Worm (Caenorhabditis elegans): ENCODE results near the gene nhr-274.
A peak's percentile ranks its signal among the peaks of the same experiment; 100 is the strongest.

The nhr-274 gene

DNA sequence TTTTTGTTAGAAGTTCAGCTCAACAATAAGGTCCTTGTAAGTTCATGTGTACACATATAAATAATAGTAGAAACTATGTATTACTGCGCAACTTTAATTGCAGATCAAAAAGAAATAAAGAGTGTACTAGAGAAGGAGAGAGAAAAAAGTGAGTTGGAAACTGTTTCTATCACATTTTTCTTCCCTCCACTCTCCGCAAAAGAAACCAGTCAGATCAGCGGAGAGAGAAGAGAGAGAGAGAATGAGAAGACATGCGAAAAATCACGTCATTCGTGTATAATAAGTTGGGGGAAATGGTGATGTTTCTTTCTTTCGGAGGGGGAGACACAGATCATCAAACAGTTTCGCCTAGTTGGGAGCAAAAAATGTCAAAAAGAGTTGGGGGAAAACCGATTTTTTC lies 10.2 kb upstream of the nhr-274 start (continued):
- TF ChIP-seq egl-27 (tag; optimal IDR thresholded peaks at IDR 0.05) (no peak), mdl-1 (tag; optimal IDR thresholded peaks at IDR 0.05) (no peak), C34F6.9 (tag; optimal IDR thresholded peaks at IDR 0.05) (peak; percentile 22), ama-1 (optimal IDR thresholded peaks at IDR 0.05) (no peak), dmd-4 (tag; optimal IDR thresholded peaks at IDR 0.05) (no peak), fos-1 (tag; optimal IDR thresholded peaks at IDR 0.05) (peak; percentile 53)

DNA sequence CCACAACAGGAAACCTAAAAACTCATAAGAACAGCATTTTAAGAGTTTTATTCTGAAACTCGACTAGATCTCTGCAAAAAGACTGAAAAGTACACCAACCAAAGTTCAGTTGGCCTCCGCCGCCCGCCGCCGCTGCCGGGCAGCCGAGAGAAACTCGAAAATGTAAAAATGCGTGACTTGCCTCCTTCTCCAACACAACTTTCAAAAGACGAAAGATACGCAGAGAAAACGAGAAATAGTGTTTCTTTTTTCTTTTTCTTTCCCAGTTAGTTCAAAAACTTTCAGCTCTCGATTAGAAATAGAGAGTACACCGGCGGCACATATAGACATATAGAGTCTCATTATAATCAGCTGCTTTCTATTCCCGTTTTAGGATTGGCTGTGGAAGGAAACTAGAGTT lies 4.7 kb upstream of the nhr-274 start:
- TF ChIP-seq zag-1 (tag; optimal IDR thresholded peaks at IDR 0.05) (no peak), unc-55 (GFP tag; optimal IDR thresholded peaks at IDR 0.05) (peak; percentile 78), ztf-11 (tag; optimal IDR thresholded peaks at IDR 0.05) (no peak), elt-3 (tag; optimal IDR thresholded peaks at IDR 0.05) (no peak), nhr-6 (tag; optimal IDR thresholded peaks at IDR 0.05) (no peak), unc-62 (GFP tag; optimal IDR thresholded peaks at IDR 0.05) (no peak), crh-2 (tag; optimal IDR thresholded peaks at IDR 0.05) (peak; percentile 75), lin-11 (tag; optimal IDR thresholded peaks at IDR 0.05) (no peak), nhr-237 (tag; optimal IDR thresholded peaks at IDR 0.05) (no peak), F13H6.1 (tag; optimal IDR thresholded peaks at IDR 0.05) (no peak), ama-1 (optimal IDR thresholded peaks at IDR 0.05) (no peak), lsy-2 (tag; optimal IDR thresholded peaks at IDR 0.05) (peak in 1 of 2 experiments; percentile 28), sma-3 (GFP tag; optimal IDR thresholded peaks at IDR 0.05) (no peak), nhr-10 (tag; optimal IDR thresholded peaks at IDR 0.05) (no peak), nhr-25 (tag; optimal IDR thresholded peaks at IDR 0.05) (no peak), ZK546.5 (tag; optimal IDR thresholded peaks at IDR 0.05) (no peak), alr-1 (tag; optimal IDR thresholded peaks at IDR 0.05) (no peak), nhr-23 (tag; optimal IDR thresholded peaks at IDR 0.05) (no peak), C34F6.9 (tag; optimal IDR thresholded peaks at IDR 0.05) (peak; percentile 62), sma-9 (GFP tag; optimal IDR thresholded peaks at IDR 0.05) (peak; percentile 37), sma-9 (tag; optimal IDR thresholded peaks at IDR 0.05) (no peak), unc-39 (tag; optimal IDR thresholded peaks at IDR 0.05) (no peak), fos-1 (tag; optimal IDR thresholded peaks at IDR 0.05) (peak; percentile 71), sem-4 (tag; optimal IDR thresholded peaks at IDR 0.05) (no peak), nhr-77 (tag; optimal IDR thresholded peaks at IDR 0.05) (no peak), ztf-1 (GFP tag; conservative IDR thresholded peaks at IDR 0.05) (no peak), lin-13 (GFP tag; optimal IDR thresholded peaks at IDR 0.05) (peak; percentile 12), dmd-4 (tag; optimal IDR thresholded peaks at IDR 0.05) (no peak), nhr-129 (tag; optimal IDR thresholded peaks at IDR 0.05) (peak; percentile 47), ztf-4 (tag; optimal IDR thresholded peaks at IDR 0.05) (no peak), mbf-1 (tag; optimal IDR thresholded peaks at IDR 0.05) (no peak), egl-27 (tag; optimal IDR thresholded peaks at IDR 0.05) (no peak), nhr-11 (tag; optimal IDR thresholded peaks at IDR 0.05) (no peak), nhr-12 (tag; optimal IDR thresholded peaks at IDR 0.05) (no peak), mdl-1 (tag; optimal IDR thresholded peaks at IDR 0.05) (no peak), snpc-4 (tag; optimal IDR thresholded peaks at IDR 0.05) (no peak), gmeb-1 (tag; optimal IDR thresholded peaks at IDR 0.05) (peak; percentile 31), skn-1 (tag; optimal IDR thresholded peaks at IDR 0.05) (no peak), peb-1 (tag; optimal IDR thresholded peaks at IDR 0.05) (no peak), mab-5 (tag; optimal IDR thresholded peaks at IDR 0.05) (no peak), ceh-82 (tag; optimal IDR thresholded peaks at IDR 0.05) (no peak), Y55F3AM.14 (GFP tag; optimal IDR thresholded peaks at IDR 0.05) (no peak), nhr-21 (tag; optimal IDR thresholded peaks at IDR 0.05) (peak; percentile 29), ceh-16 (tag; optimal IDR thresholded peaks at IDR 0.05) (no peak), lin-39 (tag; optimal IDR thresholded peaks at IDR 0.05) (no peak), elt-1 (tag; optimal IDR thresholded peaks at IDR 0.05) (no peak), blmp-1 (tag; optimal IDR thresholded peaks at IDR 0.05; ENCODE audit: insufficient read depth) (no peak), R02D3.7 (tag; optimal IDR thresholded peaks at IDR 0.05) (no peak), aly-2 (tag; optimal IDR thresholded peaks at IDR 0.05) (no peak)

All from whole organism, L2 larva.